Worm (Caenorhabditis elegans) whole organism, young adult: ENCODE data around the gene popl-1.

ENCODE experiments used
- B0019.2 ChIP-seq: fragments of 200-800 bp; sonication (Bioruptor generic); conservative IDR thresholded peaks from 2 replicates; pipeline ENCODE4 v1.3.6; 2022; ENCODE audit warnings: missing genetic modification reagents, missing genetic modification characterization, missing compliant biosample characterization
- Y56A3A.18 ChIP-seq: fragments of 200-800 bp; sonication (Bioruptor generic); IDR thresholded peaks from 2 replicates; pipeline ENCODE4 v1.3.6; 2022; ENCODE audit warnings: missing genetic modification reagents, missing genetic modification characterization, missing compliant biosample characterization

ce11 chrIII:6439854-6440253 lies 9.1 kb upstream of the popl-1 start:
- TF ChIP-seq B0019.2 (GFP tag; lab: Robert Waterston, UW) (no peak), Y56A3A.18 (GFP tag; lab: Robert Waterston, UW) (peak; percentile 14; the same call in 1 of the 2 replicates)
